Worm (Caenorhabditis elegans) whole organism, L1 larva: ENCODE measurements around the gene srx-29.

Source experiments
- aly-2 ChIP-seq: fragments of 150-350 bp; optimal IDR thresholded peaks from 2 replicates; lab custom pipeline; 2014; ENCODE audit warnings: missing biosample characterization, missing genetic modification characterization
- ama-1 ChIP-seq: fragments of 150-350 bp; optimal IDR thresholded peaks from 2 replicates; lab custom pipeline; 2014
- efl-3 ChIP-seq: fragments of 200-800 bp; sonication (Bioruptor generic); optimal IDR thresholded peaks from 2 replicates; lab custom pipeline; 2018; ENCODE audit warnings: mild to moderate bottlenecking, missing genetic modification characterization, missing compliant biosample characterization
- fkh-10 ChIP-seq: sonication (generic microtip); optimal IDR thresholded peaks from 2 replicates; lab custom pipeline; 2017; ENCODE audit warnings: missing biosample characterization, missing genetic modification reagents, missing genetic modification characterization
- fos-1 ChIP-seq: fragments of 150-350 bp; optimal IDR thresholded peaks from 2 replicates; lab custom pipeline; 2014; ENCODE audit warnings: missing biosample characterization, missing genetic modification characterization
- jun-1 ChIP-seq: fragments of 150-350 bp; optimal IDR thresholded peaks from 2 replicates; lab custom pipeline; 2014; ENCODE audit warnings: missing biosample characterization, missing genetic modification reagents, missing genetic modification characterization
- lin-13 ChIP-seq: fragments of 150-350 bp; optimal IDR thresholded peaks from 2 replicates; lab custom pipeline; 2014; ENCODE audit warnings: missing biosample characterization, missing genetic modification reagents, missing genetic modification characterization
- nhr-237 ChIP-seq: fragments of 150-350 bp; optimal IDR thresholded peaks from 2 replicates; lab custom pipeline; 2014; ENCODE audit warnings: missing biosample characterization, missing genetic modification characterization
- nhr-28 ChIP-seq: fragments of 150-350 bp; optimal IDR thresholded peaks from 2 replicates; lab custom pipeline; 2014; ENCODE audit warnings: missing biosample characterization, missing genetic modification characterization
- pqm-1 ChIP-seq: sonication (generic microtip); optimal IDR thresholded peaks from 3 replicates; lab custom pipeline; 2017; ENCODE audit warnings: missing biosample characterization, missing genetic modification characterization
- snpc-4 ChIP-seq: fragments of 150-350 bp; optimal IDR thresholded peaks from 2 replicates; lab custom pipeline; 2014; ENCODE audit warnings: missing biosample characterization, missing genetic modification characterization
- sup-37 ChIP-seq: fragments of 200-800 bp; sonication (Bioruptor generic); optimal IDR thresholded peaks from 2 replicates; lab custom pipeline; 2018; ENCODE audit warnings: mild to moderate bottlenecking, missing genetic modification characterization, missing compliant biosample characterization
- tbx-2 ChIP-seq: sonication (generic microtip); optimal IDR thresholded peaks from 2 replicates; lab custom pipeline; 2016; ENCODE audit warnings: missing genetic modification characterization, missing compliant biosample characterization
- unc-62 ChIP-seq: fragments of 150-350 bp; optimal IDR thresholded peaks from 2 replicates; lab custom pipeline; 2014; ENCODE audit warnings: missing biosample characterization, missing genetic modification reagents, missing genetic modification characterization

ce11 chrV:15687660-15688059 lies 10.3 kb downstream of the srx-29 start, which contains the start of gene nhr-197:
- no peak for TF ChIP-seq nhr-28 (tag; lab: Kevin White, UChicago)
- no peak for TF ChIP-seq lin-13 (GFP tag; lab: Kevin White, UChicago)
- no peak for TF ChIP-seq nhr-237 (tag; lab: Kevin White, UChicago)
- TF ChIP-seq aly-2 (tag; lab: Kevin White, UChicago), result no peak
- no peak for TF ChIP-seq unc-62 (GFP tag; lab: Kevin White, UChicago)
- TF ChIP-seq sup-37 (GFP tag; lab: Kevin White, UChicago), result no peak
- no peak for TF ChIP-seq fos-1 (tag; lab: Kevin White, UChicago)
- no peak for TF ChIP-seq snpc-4 (tag; lab: Kevin White, UChicago)
- TF ChIP-seq pqm-1 (tag; lab: Kevin White, UChicago), result no peak
- no peak for TF ChIP-seq fkh-10
- TF ChIP-seq ama-1 (lab: Kevin White, UChicago), result no peak
- TF ChIP-seq efl-3 (GFP tag; lab: Kevin White, UChicago), result no peak
- no peak for TF ChIP-seq jun-1 (tag; lab: Kevin White, UChicago)
- no peak for TF ChIP-seq tbx-2
